Worm (Caenorhabditis elegans) whole organism, L2 larva: ENCODE measurements around the gene fubl-3.
A peak's percentile ranks its signal among the peaks of the same experiment; 100 is the strongest.

Experiments
- C34F6.9 ChIP-seq: fragments of 150-350 bp; optimal IDR thresholded peaks from 2 replicates; lab custom pipeline; 2014; ENCODE audit warnings: missing biosample characterization, missing genetic modification characterization
- F13H6.1 ChIP-seq: sonication (generic microtip); optimal IDR thresholded peaks from 2 replicates; lab custom pipeline; 2016; ENCODE audit warnings: missing genetic modification characterization, missing compliant biosample characterization
- R02D3.7 ChIP-seq: fragments of 150-350 bp; optimal IDR thresholded peaks from 2 replicates; lab custom pipeline; 2014; ENCODE audit warnings: missing biosample characterization, missing genetic modification characterization
- Y55F3AM.14 ChIP-seq: fragments of 200-800 bp; sonication (Bioruptor generic); optimal IDR thresholded peaks from 2 replicates; lab custom pipeline; 2018; ENCODE audit warnings: mild to moderate bottlenecking, missing genetic modification characterization, missing compliant biosample characterization
- ZK546.5 ChIP-seq: sonication (generic microtip); optimal IDR thresholded peaks from 2 replicates; lab custom pipeline; 2017; ENCODE audit warnings: missing biosample characterization, missing genetic modification characterization
- alr-1 ChIP-seq: fragments of 150-350 bp; optimal IDR thresholded peaks from 2 replicates; lab custom pipeline; 2014; ENCODE audit warnings: missing biosample characterization, missing genetic modification characterization
- aly-2 ChIP-seq: fragments of 150-350 bp; optimal IDR thresholded peaks from 2 replicates; lab custom pipeline; 2014; ENCODE audit warnings: missing biosample characterization, missing genetic modification characterization
- ama-1 ChIP-seq: fragments of 150-350 bp; optimal IDR thresholded peaks from 2 replicates; lab custom pipeline; 2018; ENCODE audit warnings: inconsistent platforms
- blmp-1 ChIP-seq: sonication (generic microtip); optimal IDR thresholded peaks from 2 replicates; lab custom pipeline; 2017; ENCODE audit warnings: missing genetic modification characterization, mild to moderate bottlenecking, missing compliant biosample characterization, antibody characterized with exemption, moderate library complexity; ENCODE audit not compliant: insufficient read depth
- ceh-16 ChIP-seq: fragments of 150-350 bp; optimal IDR thresholded peaks from 2 replicates; lab custom pipeline; 2014; ENCODE audit warnings: missing biosample characterization, missing genetic modification characterization
- ceh-82 ChIP-seq: fragments of 150-350 bp; optimal IDR thresholded peaks from 2 replicates; lab custom pipeline; 2014; ENCODE audit warnings: missing biosample characterization, missing genetic modification characterization
- crh-2 ChIP-seq: sonication (generic microtip); optimal IDR thresholded peaks from 2 replicates; lab custom pipeline; 2017; ENCODE audit warnings: missing biosample characterization, missing genetic modification characterization
- dmd-4 ChIP-seq: sonication (generic microtip); optimal IDR thresholded peaks from 2 replicates; lab custom pipeline; 2017; ENCODE audit warnings: missing biosample characterization, missing genetic modification characterization
- egl-27 ChIP-seq: sonication (generic microtip); optimal IDR thresholded peaks from 3 replicates; lab custom pipeline; 2017; ENCODE audit warnings: missing biosample characterization, missing genetic modification reagents, missing genetic modification characterization
- elt-1 ChIP-seq: fragments of 150-350 bp; optimal IDR thresholded peaks from 2 replicates; lab custom pipeline; 2014; ENCODE audit warnings: missing biosample characterization, missing genetic modification characterization
- fos-1 ChIP-seq: fragments of 150-350 bp; optimal IDR thresholded peaks from 2 replicates; lab custom pipeline; 2014; ENCODE audit warnings: missing biosample characterization, missing genetic modification characterization
- gmeb-1 ChIP-seq: fragments of 150-350 bp; optimal IDR thresholded peaks from 2 replicates; lab custom pipeline; 2014; ENCODE audit warnings: missing biosample characterization, missing genetic modification characterization
- lin-39 ChIP-seq: fragments of 150-350 bp; optimal IDR thresholded peaks from 2 replicates; lab custom pipeline; 2014; ENCODE audit warnings: missing biosample characterization, missing genetic modification reagents, missing genetic modification characterization
- lsy-2 ChIP-seq, 2 experiments: fragments of 150-350 bp in 1 of 2; sonication (generic microtip) in 1 of 2; optimal IDR thresholded peaks; 2 replicates each; lab custom pipeline; 2014 to 2017; ENCODE audit warnings: missing biosample characterization in 2 of 2, missing genetic modification characterization in 2 of 2
- mab-5 ChIP-seq: fragments of 150-350 bp; optimal IDR thresholded peaks from 2 replicates; lab custom pipeline; 2014; ENCODE audit warnings: missing biosample characterization, missing genetic modification characterization
- mbf-1 ChIP-seq: sonication (generic microtip); optimal IDR thresholded peaks from 2 replicates; lab custom pipeline; 2017; ENCODE audit warnings: missing biosample characterization, missing genetic modification characterization
- nhr-10 ChIP-seq: sonication (generic microtip); optimal IDR thresholded peaks from 2 replicates; lab custom pipeline; 2017; ENCODE audit warnings: missing biosample characterization, missing genetic modification characterization
- nhr-11 ChIP-seq: fragments of 150-350 bp; optimal IDR thresholded peaks from 2 replicates; lab custom pipeline; 2014; ENCODE audit warnings: missing biosample characterization, missing genetic modification characterization
- nhr-12 ChIP-seq: fragments of 150-350 bp; optimal IDR thresholded peaks from 2 replicates; lab custom pipeline; 2014; ENCODE audit warnings: missing biosample characterization, missing genetic modification characterization
- nhr-129 ChIP-seq: fragments of 150-350 bp; optimal IDR thresholded peaks from 2 replicates; lab custom pipeline; 2014; ENCODE audit warnings: missing biosample characterization, missing genetic modification characterization
- nhr-21 ChIP-seq: fragments of 150-350 bp; optimal IDR thresholded peaks from 2 replicates; lab custom pipeline; 2014; ENCODE audit warnings: missing biosample characterization, missing genetic modification characterization
- nhr-23 ChIP-seq: fragments of 150-350 bp; optimal IDR thresholded peaks from 2 replicates; lab custom pipeline; 2014; ENCODE audit warnings: missing biosample characterization, missing genetic modification reagents, missing genetic modification characterization
- nhr-237 ChIP-seq: fragments of 150-350 bp; optimal IDR thresholded peaks from 2 replicates; lab custom pipeline; 2014; ENCODE audit warnings: missing biosample characterization, missing genetic modification characterization
- nhr-25 ChIP-seq: fragments of 150-350 bp; sonication (generic microtip); optimal IDR thresholded peaks from 3 replicates; lab custom pipeline; 2014; ENCODE audit warnings: missing biosample characterization, missing genetic modification characterization
- nhr-77 ChIP-seq: fragments of 150-350 bp; optimal IDR thresholded peaks from 2 replicates; lab custom pipeline; 2014; ENCODE audit warnings: missing biosample characterization, missing genetic modification characterization
- peb-1 ChIP-seq: fragments of 150-350 bp; optimal IDR thresholded peaks from 2 replicates; lab custom pipeline; 2014; ENCODE audit warnings: missing biosample characterization, missing genetic modification characterization
- sem-4 ChIP-seq: fragments of 150-350 bp; optimal IDR thresholded peaks from 2 replicates; lab custom pipeline; 2014; ENCODE audit warnings: missing biosample characterization, missing genetic modification reagents, missing genetic modification characterization
- skn-1 ChIP-seq: sonication (generic microtip); optimal IDR thresholded peaks from 2 replicates; lab custom pipeline; 2017; ENCODE audit warnings: missing biosample characterization, missing genetic modification characterization
- sma-3 ChIP-seq: sonication (generic microtip); optimal IDR thresholded peaks from 2 replicates; lab custom pipeline; 2016; ENCODE audit warnings: missing genetic modification reagents, missing genetic modification characterization, missing compliant biosample characterization
- sma-9 ChIP-seq, 2 experiments: fragments of 150-350 bp in 1 of 2; sonication (generic microtip) in 1 of 2; optimal IDR thresholded peaks; 2 replicates each; lab custom pipeline; 2014 to 2016; ENCODE audit warnings: missing genetic modification characterization in 2 of 2, mild to moderate bottlenecking in 1 of 2, missing biosample characterization in 1 of 2, missing compliant biosample characterization in 1 of 2, missing genetic modification reagents in 1 of 2, moderate library complexity in 1 of 2
- unc-39 ChIP-seq: fragments of 150-350 bp; optimal IDR thresholded peaks from 2 replicates; lab custom pipeline; 2014; ENCODE audit warnings: missing biosample characterization, missing genetic modification characterization
- unc-55 ChIP-seq: fragments of 150-350 bp; sonication (generic microtip); optimal IDR thresholded peaks from 3 replicates; lab custom pipeline; 2014; ENCODE audit warnings: missing biosample characterization, missing genetic modification reagents, missing genetic modification characterization
- unc-62 ChIP-seq: fragments of 150-350 bp; optimal IDR thresholded peaks from 2 replicates; lab custom pipeline; 2014; ENCODE audit warnings: missing biosample characterization, missing genetic modification reagents, missing genetic modification characterization
- zag-1 ChIP-seq: fragments of 150-350 bp; optimal IDR thresholded peaks from 2 replicates; lab custom pipeline; 2014; ENCODE audit warnings: missing biosample characterization, missing genetic modification characterization
- ztf-1 ChIP-seq: fragments of 200-800 bp; sonication (Bioruptor generic); conservative IDR thresholded peaks from 2 replicates; pipeline ENCODE4 v1.3.6; 2022; ENCODE audit warnings: missing genetic modification characterization, missing compliant biosample characterization
- ztf-4 ChIP-seq: fragments of 150-350 bp; optimal IDR thresholded peaks from 2 replicates; lab custom pipeline; 2014; ENCODE audit warnings: missing biosample characterization, missing genetic modification characterization

The fubl-3 gene

ce11 chrX:17472917-17473316, 38.7 kb downstream of the fubl-3 start:
- TF ChIP-seq nhr-12 (tag; lab: Kevin White, UChicago) (no peak), nhr-129 (peak; percentile 63), crh-2 (peak; percentile 26), peb-1 (no peak), fos-1 (peak; percentile 14), F13H6.1 (peak; percentile 38), lsy-2 (tag; optimal IDR thresholded peaks at IDR 0.05; lab: Kevin White, UChicago) (peak in 1 of 2 experiments; percentile 35), sma-9 (GFP tag; optimal IDR thresholded peaks at IDR 0.05; lab: Kevin White, UChicago) (peak; percentile 76), sma-9 (tag; optimal IDR thresholded peaks at IDR 0.05; lab: Kevin White, UChicago) (no peak), mbf-1 (no peak), nhr-21 (no peak), gmeb-1 (tag; lab: Kevin White, UChicago) (peak; percentile 1)

DNA sequence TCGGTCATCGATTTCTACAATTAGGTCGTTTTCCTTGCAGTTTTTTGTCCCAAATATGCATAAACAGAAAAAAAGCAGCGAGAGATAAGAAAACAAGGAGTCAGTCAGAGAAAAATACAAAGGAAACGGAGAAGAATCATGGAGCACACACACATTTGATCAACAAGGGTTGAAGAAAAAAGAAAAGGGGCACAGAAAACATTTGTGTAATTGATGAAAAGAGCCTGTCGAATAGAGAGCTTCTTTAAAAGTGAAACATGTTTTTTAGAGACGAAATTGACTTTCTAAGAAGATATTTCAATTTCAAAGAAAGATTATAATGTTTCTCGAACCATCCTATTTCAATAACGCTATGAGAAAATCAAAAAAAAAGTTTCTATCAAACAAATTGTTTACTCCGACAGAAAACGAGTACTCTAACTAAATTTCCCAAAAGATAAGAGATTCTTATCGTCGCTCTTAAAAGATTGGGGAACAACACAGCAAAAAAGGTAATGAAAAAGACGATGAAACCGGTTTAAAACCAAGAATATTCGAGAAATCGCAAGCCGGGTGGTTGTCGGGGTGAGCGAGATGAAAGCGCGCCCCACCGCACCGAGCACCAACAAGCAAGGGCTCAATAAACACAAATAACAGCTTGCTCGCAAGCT, 40.4 kb downstream of the fubl-3 start, which contains the start of gene tps-1:
Gene tps-1 (minus strand): TSS at position 14 of the 650 bp plus-strand sequence.
- TF ChIP-seq mab-5 (tag; lab: Kevin White, UChicago) = no peak
- TF ChIP-seq ama-1 (lab: Kevin White, UChicago) = no peak
- no peak for TF ChIP-seq nhr-11 (tag; lab: Kevin White, UChicago)
- TF ChIP-seq egl-27 = no peak
- TF ChIP-seq ZK546.5 (tag; lab: Kevin White, UChicago) = no peak
- peak; percentile 30 for TF ChIP-seq fos-1
- TF ChIP-seq alr-1 (tag; lab: Kevin White, UChicago) = no peak
- no peak for TF ChIP-seq nhr-77
- no peak for TF ChIP-seq nhr-21
- TF ChIP-seq unc-55 (GFP tag; lab: Kevin White, UChicago) = peak; percentile 3
- TF ChIP-seq sem-4 (tag; lab: Kevin White, UChicago) = no peak
- TF ChIP-seq lin-39 = no peak
- TF ChIP-seq skn-1 (tag; lab: Kevin White, UChicago) = no peak
- no peak for TF ChIP-seq ceh-16 (tag; lab: Kevin White, UChicago)
- peak; percentile 31 for TF ChIP-seq C34F6.9
- TF ChIP-seq crh-2 = no peak
- no peak for TF ChIP-seq elt-1
- TF ChIP-seq nhr-237 (tag; lab: Kevin White, UChicago) = no peak
- peak; percentile 50 for TF ChIP-seq nhr-25 (tag; lab: Kevin White, UChicago)
- TF ChIP-seq R02D3.7 (tag; lab: Kevin White, UChicago) = no peak
- peak in 1 of 2 experiments; percentile 2 for TF ChIP-seq lsy-2 (tag; optimal IDR thresholded peaks at IDR 0.05; lab: Kevin White, UChicago)
- TF ChIP-seq nhr-23 (tag; lab: Kevin White, UChicago) = no peak
- TF ChIP-seq nhr-12 (tag; lab: Kevin White, UChicago) = no peak
- TF ChIP-seq sma-3 = peak; percentile 52
- TF ChIP-seq ceh-82 (tag; lab: Kevin White, UChicago) = no peak
- no peak for TF ChIP-seq peb-1
- TF ChIP-seq sma-9 (GFP tag; optimal IDR thresholded peaks at IDR 0.05; lab: Kevin White, UChicago) = peak; percentile 6
- no peak for TF ChIP-seq sma-9 (tag; optimal IDR thresholded peaks at IDR 0.05; lab: Kevin White, UChicago)
- TF ChIP-seq Y55F3AM.14 (GFP tag; lab: Kevin White, UChicago) = no peak
- TF ChIP-seq unc-62 = no peak
- no peak for TF ChIP-seq blmp-1
- TF ChIP-seq nhr-10 = no peak
- TF ChIP-seq ztf-1 (GFP tag; lab: Robert Waterston, UW) = no peak

DNA sequence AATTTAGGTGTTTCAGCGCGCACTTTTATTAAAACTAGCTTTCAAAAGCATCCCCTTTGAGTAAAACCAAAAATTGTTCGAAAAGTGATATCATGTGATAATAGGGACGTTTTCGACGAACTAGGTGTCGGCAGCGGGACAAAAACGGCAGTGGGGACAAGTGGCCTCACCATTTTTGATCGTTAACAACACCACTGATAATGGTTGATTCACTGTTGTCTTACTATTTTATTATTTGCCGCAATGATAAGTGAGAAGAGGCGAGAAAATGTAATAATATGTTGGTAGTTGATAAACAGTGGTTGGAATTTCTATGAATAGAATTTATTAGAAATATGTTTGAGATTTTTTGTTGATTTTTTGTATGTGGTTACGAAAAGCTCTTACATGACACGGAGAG, 41.7 kb downstream of the fubl-3 start:
- TF ChIP-seq ceh-16 (tag; lab: Kevin White, UChicago) (no peak), zag-1 (tag; lab: Kevin White, UChicago) (no peak), unc-62 (no peak), unc-39 (no peak), fos-1 (peak; percentile 78), lin-39 (no peak), ztf-1 (GFP tag; lab: Robert Waterston, UW) (no peak), ztf-4 (no peak), R02D3.7 (tag; lab: Kevin White, UChicago) (no peak), sma-9 (GFP tag; optimal IDR thresholded peaks at IDR 0.05; lab: Kevin White, UChicago) (peak; percentile 70), sma-9 (tag; optimal IDR thresholded peaks at IDR 0.05; lab: Kevin White, UChicago) (no peak), C34F6.9 (no peak), ama-1 (lab: Kevin White, UChicago) (no peak), F13H6.1 (no peak), dmd-4 (no peak), elt-1 (no peak), nhr-77 (no peak), unc-55 (GFP tag; lab: Kevin White, UChicago) (no peak), sma-3 (peak; percentile 61), nhr-25 (tag; lab: Kevin White, UChicago) (peak; percentile 13), nhr-10 (no peak), egl-27 (no peak), aly-2 (no peak), ZK546.5 (tag; lab: Kevin White, UChicago) (no peak), peb-1 (no peak), nhr-21 (no peak)
